Fruit fly (Drosophila melanogaster) whole organism, embryonic: Measurements from ENCODE around the gene CAH16.

Experiments
- B-H2 ChIP-seq: fragments of 200-800 bp; sonication (Bioruptor generic); optimal IDR thresholded peaks from 2 replicates; lab custom pipeline; 2018; ENCODE audit warnings: missing biosample characterization, mild to moderate bottlenecking, missing genetic modification characterization
- CG11093 ChIP-seq: fragments of 200-800 bp; sonication (Bioruptor generic); IDR thresholded peaks from 3 replicates; pipeline ENCODE4 v1.3.6; 2022; ENCODE audit warnings: missing biosample characterization, missing genetic modification characterization
- CG1233 ChIP-seq: fragments of 200-800 bp; sonication (Bioruptor generic); optimal IDR thresholded peaks from 4 replicates; lab custom pipeline; 2018; ENCODE audit warnings: missing biosample characterization, mild to moderate bottlenecking, missing genetic modification characterization
- CG15011 ChIP-seq: fragments of 200-800 bp; sonication (Bioruptor generic); optimal IDR thresholded peaks from 3 replicates; lab custom pipeline; 2018; ENCODE audit warnings: missing biosample characterization, mild to moderate bottlenecking, missing genetic modification characterization
- CG17912 ChIP-seq: fragments of 200-800 bp; sonication (Bioruptor generic); optimal IDR thresholded peaks from 2 replicates; lab custom pipeline; 2018; ENCODE audit warnings: missing biosample characterization, mild to moderate bottlenecking, missing genetic modification characterization
- CG1792 ChIP-seq: fragments of 200-800 bp; sonication (Bioruptor generic); optimal IDR thresholded peaks from 2 replicates; lab custom pipeline; 2016; ENCODE audit warnings: missing biosample characterization, missing genetic modification characterization
- CG2116 ChIP-seq: fragments of 200-800 bp; sonication (Bioruptor generic); optimal IDR thresholded peaks from 3 replicates; lab custom pipeline; 2018; ENCODE audit warnings: missing biosample characterization, mild to moderate bottlenecking, missing genetic modification characterization
- CG2875 ChIP-seq: fragments of 200-800 bp; sonication (Bioruptor generic); optimal IDR thresholded peaks from 2 replicates; lab custom pipeline; 2017; ENCODE audit warnings: missing biosample characterization, mild to moderate bottlenecking, missing genetic modification characterization, missing genetic modification reagents
- CG31388 ChIP-seq: fragments of 200-800 bp; sonication (Bioruptor generic); optimal IDR thresholded peaks from 2 replicates; lab custom pipeline; 2016; ENCODE audit warnings: missing biosample characterization, missing genetic modification characterization
- CG33557 ChIP-seq: fragments of 200-800 bp; sonication (Bioruptor generic); optimal IDR thresholded peaks from 2 replicates; lab custom pipeline; 2019; ENCODE audit warnings: missing biosample characterization, mild to moderate bottlenecking, missing genetic modification characterization, moderate library complexity
- CG4424 ChIP-seq: fragments of 200-800 bp; sonication (Bioruptor generic); optimal IDR thresholded peaks from 3 replicates; lab custom pipeline; 2016; ENCODE audit warnings: missing biosample characterization, missing genetic modification characterization
- CG7745 ChIP-seq: fragments of 200-800 bp; sonication (Bioruptor generic); optimal IDR thresholded peaks from 2 replicates; lab custom pipeline; 2018; ENCODE audit warnings: missing biosample characterization, mild to moderate bottlenecking, missing genetic modification characterization, moderate library complexity
- CG7987 ChIP-seq: fragments of 200-800 bp; sonication (Bioruptor generic); optimal IDR thresholded peaks from 2 replicates; lab custom pipeline; 2018; ENCODE audit warnings: missing biosample characterization, mild to moderate bottlenecking, missing genetic modification characterization, moderate library complexity
- CG8359 ChIP-seq: fragments of 200-800 bp; sonication (Bioruptor generic); optimal IDR thresholded peaks from 2 replicates; lab custom pipeline; 2017; ENCODE audit warnings: missing biosample characterization, mild to moderate bottlenecking, missing genetic modification characterization, borderline replicate concordance
- CG9215 ChIP-seq: fragments of 200-800 bp; sonication (Bioruptor generic); IDR thresholded peaks from 2 replicates; pipeline ENCODE4 v1.3.6; 2022; ENCODE audit warnings: missing biosample characterization, missing genetic modification characterization
- CG9609 ChIP-seq: fragments of 200-800 bp; sonication (Bioruptor generic); optimal IDR thresholded peaks from 3 replicates; lab custom pipeline; 2016; ENCODE audit warnings: missing biosample characterization, missing genetic modification characterization
- Dad ChIP-seq: fragments of 200-800 bp; sonication (Bioruptor generic); optimal IDR thresholded peaks from 3 replicates; lab custom pipeline; 2016; ENCODE audit warnings: missing biosample characterization, missing genetic modification characterization
- Dek ChIP-seq: fragments of 200-800 bp; sonication (Bioruptor generic); optimal IDR thresholded peaks from 3 replicates; lab custom pipeline; 2019; ENCODE audit warnings: missing biosample characterization, mild to moderate bottlenecking, missing genetic modification characterization, moderate library complexity
- Dp ChIP-seq: fragments of 200-800 bp; sonication (Bioruptor generic); optimal IDR thresholded peaks from 2 replicates; lab custom pipeline; 2018; ENCODE audit warnings: missing biosample characterization, mild to moderate bottlenecking, missing genetic modification characterization, moderate library complexity
- E2f2 ChIP-seq: fragments of 200-800 bp; sonication (Bioruptor generic); IDR thresholded peaks from 2 replicates; pipeline ENCODE4 v1.3.6; 2022; ENCODE audit warnings: missing biosample characterization, missing genetic modification characterization
- Elba2 ChIP-seq: fragments of 200-800 bp; sonication (Bioruptor generic); optimal IDR thresholded peaks from 3 replicates; lab custom pipeline; 2016; ENCODE audit warnings: missing biosample characterization, missing genetic modification characterization
- Hmr ChIP-seq: fragments of 200-800 bp; sonication (Bioruptor generic); optimal IDR thresholded peaks from 3 replicates; lab custom pipeline; 2017; ENCODE audit warnings: mild to moderate bottlenecking, missing biosample characterization, missing genetic modification reagents, missing genetic modification characterization
- Hr51 ChIP-seq, 2 experiments: fragments of 200-800 bp; sonication (Bioruptor generic); optimal IDR thresholded peaks; 2 replicates in 1 of 2; 3 replicates in 1 of 2; lab custom pipeline; 2016 to 2018; ENCODE audit warnings: missing biosample characterization in 2 of 2, missing genetic modification characterization in 2 of 2, mild to moderate bottlenecking in 1 of 2, moderate library complexity in 1 of 2
- Med ChIP-seq: fragments of 200-800 bp; sonication (Bioruptor generic); peaks from one replicate; lab custom pipeline; 2016; ENCODE audit warnings: missing biosample characterization, missing genetic modification characterization, mild to moderate bottlenecking, inconsistent platforms, moderate library complexity
- Meics ChIP-seq: fragments of 200-800 bp; sonication (Bioruptor generic); optimal IDR thresholded peaks from 2 replicates; lab custom pipeline; 2017; ENCODE audit warnings: missing biosample characterization, mild to moderate bottlenecking, missing genetic modification characterization
- Mrtf ChIP-seq: fragments of 200-800 bp; sonication (Bioruptor generic); IDR thresholded peaks from 3 replicates; pipeline ENCODE4 v1.3.6; 2022; ENCODE audit warnings: missing biosample characterization, missing genetic modification characterization
- Nf-YC ChIP-seq: fragments of 200-800 bp; optimal IDR thresholded peaks from 3 replicates; lab custom pipeline; 2019; ENCODE audit warnings: missing biosample characterization, mild to moderate bottlenecking, missing genetic modification characterization, moderate library complexity
- Xrp1 ChIP-seq: fragments of 200-800 bp; sonication (Bioruptor generic); IDR thresholded peaks from 2 replicates; pipeline ENCODE4 v1.3.6; 2022; ENCODE audit warnings: missing biosample characterization, missing genetic modification characterization
- YL-1 ChIP-seq: fragments of 200-800 bp; sonication (Bioruptor generic); optimal IDR thresholded peaks from 3 replicates; lab custom pipeline; 2017; ENCODE audit warnings: missing biosample characterization, mild to moderate bottlenecking, missing genetic modification characterization
- ac ChIP-seq: fragments of 200-800 bp; sonication (Bioruptor generic); optimal IDR thresholded peaks from 3 replicates; lab custom pipeline; 2017; ENCODE audit warnings: missing biosample characterization, mild to moderate bottlenecking, missing genetic modification characterization
- al ChIP-seq: fragments of 200-800 bp; sonication (Bioruptor generic); IDR thresholded peaks from 2 replicates; pipeline ENCODE4 v1.3.6; 2022; ENCODE audit warnings: missing biosample characterization, missing genetic modification characterization
- amos ChIP-seq: fragments of 200-800 bp; sonication (Bioruptor generic); IDR thresholded peaks from 2 replicates; pipeline ENCODE4 v1.3.6; 2022; ENCODE audit warnings: missing biosample characterization, missing genetic modification characterization; ENCODE audit not compliant: partially characterized antibody
- ato ChIP-seq: fragments of 200-800 bp; sonication (Bioruptor generic); IDR thresholded peaks from 2 replicates; pipeline ENCODE4 v1.3.6; 2022; ENCODE audit warnings: missing biosample characterization, missing genetic modification characterization; ENCODE audit not compliant: partially characterized antibody
- bab2 ChIP-seq: fragments of 200-800 bp; sonication (Bioruptor generic); optimal IDR thresholded peaks from 2 replicates; lab custom pipeline; 2016; ENCODE audit warnings: missing biosample characterization, missing genetic modification characterization
- cad ChIP-seq: fragments of >200 bp; optimal IDR thresholded peaks from 2 replicates; lab custom pipeline; 2017; ENCODE audit warnings: missing biosample characterization, missing genetic modification characterization
- caup ChIP-seq: fragments of 200-800 bp; sonication (Bioruptor generic); optimal IDR thresholded peaks from 3 replicates; lab custom pipeline; 2017; ENCODE audit warnings: missing biosample characterization, mild to moderate bottlenecking, missing genetic modification characterization, moderate library complexity; ENCODE audit not compliant: severe bottlenecking
- fru ChIP-seq: fragments of >200 bp; optimal IDR thresholded peaks from 2 replicates; lab custom pipeline; 2017
- fu2 ChIP-seq: fragments of 200-800 bp; sonication (Bioruptor generic); optimal IDR thresholded peaks from 2 replicates; lab custom pipeline; 2016; ENCODE audit warnings: missing biosample characterization, missing genetic modification characterization
- gcm2 ChIP-seq: fragments of 200-800 bp; sonication (Bioruptor generic); optimal IDR thresholded peaks from 2 replicates; lab custom pipeline; 2016; ENCODE audit warnings: missing biosample characterization, missing genetic modification characterization
- her ChIP-seq: fragments of 200-800 bp; sonication (Bioruptor generic); optimal IDR thresholded peaks from 2 replicates; lab custom pipeline; 2016; ENCODE audit warnings: missing biosample characterization, missing genetic modification characterization
- ind ChIP-seq: fragments of 200-800 bp; sonication (Bioruptor generic); optimal IDR thresholded peaks from 3 replicates; lab custom pipeline; 2016; ENCODE audit warnings: missing biosample characterization, missing genetic modification characterization
- sna ChIP-seq: fragments of 200-800 bp; sonication (Bioruptor generic); IDR thresholded peaks from 2 replicates; pipeline ENCODE4 v1.3.6; 2022; ENCODE audit warnings: missing biosample characterization, missing genetic modification characterization; ENCODE audit not compliant: partially characterized antibody
- sob ChIP-seq: fragments of 200-800 bp; sonication (Bioruptor generic); IDR thresholded peaks from 2 replicates; pipeline ENCODE4 v1.3.6; 2022; ENCODE audit warnings: missing biosample characterization, missing genetic modification characterization
- tgo ChIP-seq: fragments of 200-800 bp; sonication (Bioruptor generic); IDR thresholded peaks from 3 replicates; pipeline ENCODE4 v1.3.6; 2022; ENCODE audit warnings: missing biosample characterization, missing genetic modification characterization
- usp ChIP-seq: fragments of >200 bp; optimal IDR thresholded peaks from 2 replicates; lab custom pipeline; 2017; ENCODE audit warnings: missing biosample characterization, missing genetic modification characterization
- zf30C ChIP-seq: fragments of 200-800 bp; sonication (Bioruptor generic); optimal IDR thresholded peaks from 3 replicates; lab custom pipeline; 2018; ENCODE audit warnings: missing biosample characterization, mild to moderate bottlenecking, missing genetic modification characterization

Gene CAH16

DNA sequence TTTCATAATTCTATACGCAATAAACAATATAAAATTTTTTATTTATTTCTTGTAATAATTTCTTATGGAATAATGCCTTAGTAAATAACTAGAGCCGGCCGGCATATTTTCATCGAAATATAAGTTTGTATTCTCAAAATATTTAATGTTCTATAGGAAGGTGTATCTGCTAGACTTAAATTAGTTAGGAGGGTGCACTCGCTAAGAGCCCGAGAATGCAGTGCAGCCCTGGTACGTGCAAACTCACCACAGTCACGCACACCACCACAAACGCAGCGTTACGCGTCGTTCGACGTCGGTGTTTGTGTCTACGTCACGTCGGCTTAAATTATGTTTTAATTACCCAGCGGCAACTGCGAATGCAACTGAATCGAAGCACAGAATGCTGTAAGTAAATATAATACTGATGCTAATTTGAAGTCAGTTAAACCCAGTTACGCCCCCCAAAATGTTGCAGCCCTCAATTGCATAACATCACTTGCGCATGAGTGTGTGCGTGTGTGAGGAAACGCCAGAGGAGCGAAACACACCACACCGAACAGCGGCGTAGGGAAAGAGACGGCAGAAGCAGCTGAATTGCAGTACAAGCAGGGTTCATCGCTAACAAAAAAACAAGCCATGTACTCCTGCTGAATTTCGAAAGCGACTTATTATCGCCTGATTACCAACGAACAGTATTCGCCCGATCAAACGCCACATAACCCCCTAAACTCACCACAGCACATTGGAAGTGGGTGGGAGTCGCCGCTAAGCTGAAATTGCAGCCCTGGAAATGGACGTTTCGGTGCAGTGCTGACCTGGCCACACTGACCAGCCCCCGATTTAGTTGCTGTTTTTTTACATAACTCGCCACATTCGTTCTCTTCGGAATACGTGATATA, 39.4 kb upstream of the CAH16 start, which contains the start of gene CG12054 (continued):
- TF ChIP-seq caup (GFP tag; lab: Kevin White, UChicago) (no peak), B-H2 (peak; percentile 37), Dek (tag; lab: Kevin White, UChicago) (peak; percentile 12), YL-1 (GFP tag; lab: Kevin White, UChicago) (peak; percentile 99), CG1792 (peak; percentile 14), Hmr (GFP tag; lab: Kevin White, UChicago) (peak; percentile 20), CG33557 (GFP tag; lab: Kevin White, UChicago) (peak; percentile 15), Mrtf (GFP tag; lab: Robert Waterston, UW) (no peak), Dp (GFP tag; lab: Kevin White, UChicago) (peak; percentile 1), fu2 (GFP tag; lab: Kevin White, UChicago) (peak; percentile 45), Hr51 (GFP tag; optimal IDR thresholded peaks at IDR 0.05; lab: Kevin White, UChicago) (peak in 1 of 2 experiments; percentile 22)
- TF ChIP-seq, all 482 proteins: peak for 67

DNA sequence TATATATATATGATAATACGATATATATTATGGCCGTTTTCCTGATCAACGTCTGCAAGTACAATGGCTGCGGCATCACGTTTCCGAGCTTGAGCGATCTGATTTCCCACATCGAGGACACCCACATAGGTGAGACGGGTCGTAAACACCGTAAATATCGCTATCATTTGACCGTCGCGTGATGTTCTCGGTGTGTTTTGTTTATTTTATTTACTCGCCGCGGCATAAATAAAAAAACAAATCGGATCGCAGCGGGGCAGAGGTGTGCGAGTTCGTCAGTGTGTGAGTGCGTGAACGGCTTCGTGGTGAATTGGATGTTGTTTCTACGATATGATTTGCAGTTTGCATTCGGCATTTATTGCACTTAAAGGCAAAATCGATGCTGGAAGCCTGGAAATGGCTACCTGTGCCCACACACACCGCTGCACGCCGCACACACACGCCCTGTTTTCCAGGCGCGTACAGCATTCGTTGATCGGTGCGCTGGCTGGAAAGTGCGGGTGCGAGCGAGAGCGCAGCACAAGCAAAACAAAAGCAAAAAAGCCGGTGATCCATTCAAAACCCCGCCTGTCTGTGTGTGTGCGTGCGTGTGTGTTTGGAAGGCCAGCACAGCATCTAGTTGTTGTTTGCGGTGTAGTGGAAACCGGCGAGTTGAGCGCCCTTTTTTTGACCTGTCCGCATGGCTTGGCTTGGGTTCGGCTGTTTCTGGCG, 38.6 kb upstream of the CAH16 start:
- TF ChIP-seq CG8359 (GFP tag; lab: Kevin White, UChicago) (no peak), CG15011 (GFP tag; lab: Kevin White, UChicago) (no peak), Med (peak; percentile 48), al (GFP tag; lab: Robert Waterston, UW) (no peak), gcm2 (GFP tag; lab: Kevin White, UChicago) (no peak), Nf-YC (tag; lab: Kevin White, UChicago) (peak; percentile 3), B-H2 (no peak), CG17912 (GFP tag; lab: Kevin White, UChicago) (no peak), Meics (no peak), ato (GFP tag; lab: Robert Waterston, UW) (no peak), CG1233 (GFP tag; lab: Kevin White, UChicago) (no peak), CG4424 (no peak), fru (peak; percentile 17), CG9215 (GFP tag; lab: Robert Waterston, UW) (no peak), Xrp1 (GFP tag; lab: Robert Waterston, UW) (no peak), usp (GFP tag; lab: Kevin White, UChicago) (no peak), CG7745 (tag; lab: Kevin White, UChicago) (no peak), E2f2 (GFP tag; lab: Robert Waterston, UW) (no peak), sob (no peak), CG9609 (GFP tag; lab: Kevin White, UChicago) (no peak), CG2875 (no peak), bab2 (GFP tag; lab: Kevin White, UChicago) (no peak), her (GFP tag; lab: Kevin White, UChicago) (no peak), CG11093 (GFP tag; lab: Robert Waterston, UW) (no peak), amos (GFP tag; lab: Robert Waterston, UW) (no peak), tgo (GFP tag; lab: Robert Waterston, UW) (no peak), CG7987 (GFP tag; lab: Kevin White, UChicago) (peak; percentile 89), Elba2 (GFP tag; lab: Kevin White, UChicago) (no peak), ac (GFP tag; lab: Kevin White, UChicago) (no peak), caup (GFP tag; lab: Kevin White, UChicago) (no peak), zf30C (GFP tag; lab: Kevin White, UChicago) (peak; percentile 83), Dad (no peak), cad (GFP tag; lab: Kevin White, UChicago) (peak; percentile 65), CG31388 (GFP tag; lab: Kevin White, UChicago) (no peak), sna (GFP tag; lab: Robert Waterston, UW) (no peak), CG2116 (GFP tag; lab: Kevin White, UChicago) (no peak), ind (no peak)
